Fruit fly (Drosophila melanogaster): ENCODE measurements around the gene Cbp80.

The Cbp80 gene

dm6 chrX:4635856-4636486 is 13.8 kb upstream of the Cbp80 start, which contains the start of the genes Alms1a and pon (continued):
- TF ChIP-seq Sox102F (GFP tag; optimal IDR thresholded peaks at IDR 0.05): no peak
- no peak for TF ChIP-seq CG12769 (tag; optimal IDR thresholded peaks at IDR 0.05)
- no peak for TF ChIP-seq odd (GFP tag; optimal IDR thresholded peaks at IDR 0.05)
- TF ChIP-seq Hand (GFP tag; optimal IDR thresholded peaks at IDR 0.05): no peak
- peak; percentile 82 for TF ChIP-seq CG16813 (GFP tag; IDR thresholded peaks at IDR 0.05; ENCODE audit: partially characterized antibody)
- no peak for TF ChIP-seq CG10543 (GFP tag; optimal IDR thresholded peaks at IDR 0.05)
- no peak for TF ChIP-seq nau (GFP tag; optimal IDR thresholded peaks at IDR 0.05)
- peak; percentile 90 for TF ChIP-seq CG10267 (tag; optimal IDR thresholded peaks at IDR 0.05)
- no peak for TF ChIP-seq CG3838 (GFP tag; optimal IDR thresholded peaks at IDR 0.05)
- no peak for TF ChIP-seq dan (GFP tag; IDR thresholded peaks at IDR 0.05)
- TF ChIP-seq Usf (GFP tag; optimal IDR thresholded peaks at IDR 0.05): no peak
- no peak for TF ChIP-seq mam (GFP tag; optimal IDR thresholded peaks at IDR 0.05)
- TF ChIP-seq Ada2b (GFP tag; IDR thresholded peaks at IDR 0.05): no peak
- no peak for TF ChIP-seq CG8281 (tag; optimal IDR thresholded peaks at IDR 0.05)
- TF ChIP-seq BEAF-32 (GFP tag; optimal IDR thresholded peaks at IDR 0.05): peak; percentile 53
- TF ChIP-seq Mrtf (GFP tag; IDR thresholded peaks at IDR 0.05): no peak
- TF ChIP-seq CG2678 (tag; optimal IDR thresholded peaks at IDR 0.05): no peak
- no peak for TF ChIP-seq nmo (GFP tag; optimal IDR thresholded peaks at IDR 0.05)
- TF ChIP-seq CG4328 (GFP tag; optimal IDR thresholded peaks at IDR 0.05): no peak
- TF ChIP-seq bsh (GFP tag; optimal IDR thresholded peaks at IDR 0.05): no peak
- TF ChIP-seq CG10654 (GFP tag; optimal IDR thresholded peaks at IDR 0.05): no peak
- no peak for TF ChIP-seq Dip3 (GFP tag; optimal IDR thresholded peaks at IDR 0.05)
- no peak for TF ChIP-seq CG6272 (GFP tag; IDR thresholded peaks at IDR 0.05)
- TF ChIP-seq Tbp (GFP tag; optimal IDR thresholded peaks at IDR 0.05): no peak
- no peak for TF ChIP-seq tgo (GFP tag; IDR thresholded peaks at IDR 0.05)
- TF ChIP-seq CG33557 (GFP tag; optimal IDR thresholded peaks at IDR 0.05): no peak
- TF ChIP-seq jigr1 (GFP tag; IDR thresholded peaks at IDR 0.05): no peak
- TF ChIP-seq Lpt (GFP tag; optimal IDR thresholded peaks at IDR 0.05): no peak
- TF ChIP-seq pum (GFP tag; optimal IDR thresholded peaks at IDR 0.05): no peak
- no peak for TF ChIP-seq Ssrp (tag; optimal IDR thresholded peaks at IDR 0.05)
- no peak for TF ChIP-seq CG10462 (GFP tag; optimal IDR thresholded peaks at IDR 0.05)
- TF ChIP-seq Awh (GFP tag; IDR thresholded peaks at IDR 0.05): no peak
- TF ChIP-seq Atf-2 (GFP tag; optimal IDR thresholded peaks at IDR 0.05): no peak
- no peak for TF ChIP-seq Mes4 (GFP tag; optimal IDR thresholded peaks at IDR 0.05)
- TF ChIP-seq Blimp-1 (GFP tag; optimal IDR thresholded peaks at IDR 0.05): no peak
- TF ChIP-seq Atf6 (GFP tag; IDR thresholded peaks at IDR 0.05): no peak
- no peak for TF ChIP-seq CG7786 (GFP tag; optimal IDR thresholded peaks at IDR 0.05)
- TF ChIP-seq Ptx1 (GFP tag; IDR thresholded peaks at IDR 0.05): no peak
- no peak for TF ChIP-seq Jarid2 (GFP tag; optimal IDR thresholded peaks at IDR 0.05)
- TF ChIP-seq pb (GFP tag; optimal IDR thresholded peaks at IDR 0.05): no peak
- TF ChIP-seq CG43689 (GFP tag; IDR thresholded peaks at IDR 0.05): no peak
- no peak for TF ChIP-seq CG5953 (GFP tag; IDR thresholded peaks at IDR 0.05)
- TF ChIP-seq CG18599 (GFP tag; optimal IDR thresholded peaks at IDR 0.05): no peak
- no peak for TF ChIP-seq Lim3 (GFP tag; IDR thresholded peaks at IDR 0.05)
- TF ChIP-seq CG17612 (GFP tag; IDR thresholded peaks at IDR 0.05): no peak
- no peak for TF ChIP-seq CG10274 (GFP tag; optimal IDR thresholded peaks at IDR 0.05)
- peak; percentile 89 for TF ChIP-seq zen2 (GFP tag; IDR thresholded peaks at IDR 0.05; ENCODE audit: partially characterized antibody)
- no peak for TF ChIP-seq dmrt11E (tag; optimal IDR thresholded peaks at IDR 0.05)
- no peak for TF ChIP-seq CG14014 (GFP tag; IDR thresholded peaks at IDR 0.05)
- no peak for TF ChIP-seq Nf-YB (GFP tag; optimal IDR thresholded peaks at IDR 0.05)
- no peak for TF ChIP-seq CG8924 (tag; optimal IDR thresholded peaks at IDR 0.05)
